Worm (Caenorhabditis elegans): ENCODE data around the gene F26G1.9.

F26G1.9 gene

ce11 chrII:4726750-4727384 lies 46.9 kb downstream of the F26G1.9 start:
- no peak for TF ChIP-seq K12H6.12 (tag; optimal IDR thresholded peaks at IDR 0.05)
- no peak for TF ChIP-seq F49E8.2 (tag; optimal IDR thresholded peaks at IDR 0.05; ENCODE audit: insufficient read depth)
- no peak for TF ChIP-seq hmg-1.2 (GFP tag; IDR thresholded peaks at IDR 0.05)
- no peak for TF ChIP-seq cebp-2 (GFP tag; IDR thresholded peaks at IDR 0.05)
- no peak for TF ChIP-seq sea-2 (GFP tag; IDR thresholded peaks at IDR 0.05)
- TF ChIP-seq dpl-1 (GFP tag; optimal IDR thresholded peaks at IDR 0.05), result peak; percentile 33
- TF ChIP-seq madf-6 (GFP tag; IDR thresholded peaks at IDR 0.05), result peak; percentile 86; the same call in 1 of the 2 replicates
- TF ChIP-seq Y53F4B.3 (GFP tag; IDR thresholded peaks at IDR 0.05), result no peak
- peak; percentile 3 for TF ChIP-seq unc-130 (GFP tag; optimal IDR thresholded peaks at IDR 0.05)
- TF ChIP-seq ekl-4 (GFP tag; IDR thresholded peaks at IDR 0.05), result no peak
- TF ChIP-seq snpc-1.3 (tag; optimal IDR thresholded peaks at IDR 0.05; ENCODE audit: insufficient read depth), result no peak
- TF ChIP-seq gei-17 (GFP tag; optimal IDR thresholded peaks at IDR 0.05), result no peak
- TF ChIP-seq efl-1 (GFP tag; optimal IDR thresholded peaks at IDR 0.05), result peak; percentile 76
- TF ChIP-seq nhr-120 (GFP tag; IDR thresholded peaks at IDR 0.05), result no peak
- TF ChIP-seq ama-1 (optimal IDR thresholded peaks at IDR 0.05), result peak; percentile 18
- no peak for TF ChIP-seq ama-1 (GFP tag; optimal IDR thresholded peaks at IDR 0.05)
- TF ChIP-seq nfya-2 (GFP tag; IDR thresholded peaks at IDR 0.05), result no peak
- peak in 1 of 3 experiments; percentile 12 for TF ChIP-seq lin-35 (GFP tag; optimal IDR thresholded peaks at IDR 0.05)

ce11 chrII:4726120-4726519 lies 47.7 kb downstream of the F26G1.9 start, which contains the start of gene F10G7.10:
F10G7.10 (minus strand) TSS chrII:4726264.
- TF ChIP-seq attf-5 (GFP tag; optimal IDR thresholded peaks at IDR 0.05), result peak; percentile 46
- peak; percentile 35; the same call in 1 of the 2 replicates for TF ChIP-seq hmg-1.2 (GFP tag; IDR thresholded peaks at IDR 0.05)
- no peak for TF ChIP-seq madf-3 (GFP tag; IDR thresholded peaks at IDR 0.05)
- TF ChIP-seq ztf-6 (GFP tag; IDR thresholded peaks at IDR 0.05), result no peak
- no peak for TF ChIP-seq cebp-1 (GFP tag; IDR thresholded peaks at IDR 0.05)
- peak; percentile 62 for TF ChIP-seq cebp-1 (tag; optimal IDR thresholded peaks at IDR 0.05)

All from whole organism, young adult.